Worm (Caenorhabditis elegans) whole organism, L1 larva: Measurements from ENCODE around the gene prp-3.

ENCODE experiments used
- aly-2 ChIP-seq: fragments of 150-350 bp; optimal IDR thresholded peaks from 2 replicates; lab custom pipeline; 2014; ENCODE audit warnings: missing biosample characterization, missing genetic modification characterization
- isw-1 ChIP-seq: fragments of 200-800 bp; sonication (Bioruptor generic); IDR thresholded peaks from 2 replicates; pipeline ENCODE4 v1.3.6; 2022; ENCODE audit warnings: missing genetic modification characterization, missing compliant biosample characterization
- lin-13 ChIP-seq: fragments of 150-350 bp; optimal IDR thresholded peaks from 2 replicates; lab custom pipeline; 2014; ENCODE audit warnings: missing biosample characterization, missing genetic modification reagents, missing genetic modification characterization
- lir-3 ChIP-seq: sonication (generic microtip); optimal IDR thresholded peaks from 2 replicates; lab custom pipeline; 2016; ENCODE audit warnings: mild to moderate bottlenecking, missing genetic modification characterization, moderate library complexity, missing compliant biosample characterization; ENCODE audit not compliant: poor library complexity
- sptf-1 ChIP-seq: fragments of 150-350 bp; optimal IDR thresholded peaks from 2 replicates; lab custom pipeline; 2014; ENCODE audit warnings: missing biosample characterization, missing genetic modification characterization
- unc-62 ChIP-seq: fragments of 150-350 bp; optimal IDR thresholded peaks from 2 replicates; lab custom pipeline; 2014; ENCODE audit warnings: missing biosample characterization, missing genetic modification reagents, missing genetic modification characterization

DNA sequence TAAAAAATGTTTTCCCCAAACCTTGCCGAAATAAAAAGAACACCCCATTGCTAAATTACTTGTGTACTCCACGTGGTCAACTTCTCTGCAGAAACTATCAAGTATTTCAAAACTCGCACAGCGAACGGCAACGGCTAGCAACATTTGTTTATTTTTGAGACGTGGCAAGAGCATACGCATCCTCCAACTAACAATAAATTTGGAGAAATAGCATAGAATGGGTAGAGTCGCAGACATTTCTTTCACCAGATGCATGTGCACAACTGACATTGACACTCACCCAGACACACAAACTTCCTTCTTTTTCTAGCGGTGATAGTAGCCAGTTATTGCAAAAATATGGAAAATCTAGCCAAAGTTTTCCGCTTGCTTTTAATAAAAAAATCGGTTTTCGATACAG is 48.1 kb downstream of the prp-3 start:
- TF ChIP-seq unc-62 (GFP tag; lab: Kevin White, UChicago) (no peak), lir-3 (tag; lab: Kevin White, UChicago) (no peak), sptf-1 (no peak), isw-1 (GFP tag; lab: Robert Waterston, UW) (no peak), lin-13 (GFP tag; lab: Kevin White, UChicago) (no peak), aly-2 (tag; lab: Kevin White, UChicago) (no peak)
